Worm (Caenorhabditis elegans) whole organism, L4 larva: ENCODE measurements around the gene R04F11.2.

Experiments
- D1046.2 ChIP-seq: fragments of 200-800 bp; sonication (Bioruptor generic); IDR thresholded peaks from 2 replicates; pipeline ENCODE4 v1.3.6; 2022; ENCODE audit warnings: missing genetic modification characterization, missing compliant biosample characterization
- F37D6.2 ChIP-seq: sonication (generic microtip); optimal IDR thresholded peaks from 2 replicates; lab custom pipeline; 2016; ENCODE audit warnings: mild to moderate bottlenecking, missing genetic modification characterization, missing compliant biosample characterization
- F44E2.7 ChIP-seq: fragments of 200-800 bp; sonication (Bioruptor generic); IDR thresholded peaks from 2 replicates; pipeline ENCODE4 v2.1.2; 2022; ENCODE audit warnings: missing genetic modification characterization, missing compliant biosample characterization
- F49E8.2 ChIP-seq: sonication (generic microtip); optimal IDR thresholded peaks from 2 replicates; lab custom pipeline; 2016; ENCODE audit warnings: missing compliant biosample characterization, mild to moderate bottlenecking, missing genetic modification characterization, borderline replicate concordance
- T20F7.1 ChIP-seq: fragments of 200-800 bp; sonication (Bioruptor generic); optimal IDR thresholded peaks from 2 replicates; lab custom pipeline; 2018; ENCODE audit warnings: mild to moderate bottlenecking, missing genetic modification characterization, missing compliant biosample characterization
- Y105C5A.15 ChIP-seq: fragments of 200-800 bp; sonication (Bioruptor generic); IDR thresholded peaks from 2 replicates; pipeline ENCODE4 v1.3.6; 2022; ENCODE audit warnings: missing genetic modification characterization, missing compliant biosample characterization
- aha-1 ChIP-seq: fragments of 150-350 bp; peaks from one replicate; lab custom pipeline; 2014; ENCODE audit warnings: missing biosample characterization, missing genetic modification characterization
- aly-2 ChIP-seq: sonication (generic microtip); optimal IDR thresholded peaks from 2 replicates; lab custom pipeline; 2018; ENCODE audit warnings: missing biosample characterization, missing genetic modification characterization
- attf-4 ChIP-seq: sonication (generic microtip); optimal IDR thresholded peaks from 3 replicates; lab custom pipeline; 2017; ENCODE audit warnings: missing biosample characterization, missing genetic modification characterization
- ceh-28 ChIP-seq: fragments of 150-350 bp; optimal IDR thresholded peaks from 2 replicates; lab custom pipeline; 2014; ENCODE audit warnings: missing biosample characterization, missing genetic modification reagents, missing genetic modification characterization
- ceh-32 ChIP-seq: sonication (generic microtip); optimal IDR thresholded peaks from 2 replicates; lab custom pipeline; 2016; ENCODE audit warnings: mild to moderate bottlenecking, missing genetic modification characterization, missing compliant biosample characterization; ENCODE audit not compliant: poor library complexity
- ceh-62 ChIP-seq: sonication (generic microtip); optimal IDR thresholded peaks from 2 replicates; lab custom pipeline; 2017; ENCODE audit warnings: missing biosample characterization, missing genetic modification characterization
- ces-1 ChIP-seq: fragments of 150-350 bp; sonication (generic microtip); optimal IDR thresholded peaks from 4 replicates; lab custom pipeline; 2014; ENCODE audit warnings: missing biosample characterization, missing genetic modification reagents, missing genetic modification characterization
- dmd-6 ChIP-seq: fragments of 200-800 bp; sonication (Bioruptor generic); IDR thresholded peaks from 2 replicates; pipeline ENCODE4 v1.3.6; 2022; ENCODE audit warnings: missing genetic modification reagents, missing genetic modification characterization, missing compliant biosample characterization
- duxl-1 ChIP-seq: sonication (generic microtip); optimal IDR thresholded peaks from 2 replicates; lab custom pipeline; 2016; ENCODE audit warnings: mild to moderate bottlenecking, missing genetic modification characterization, moderate library complexity, missing compliant biosample characterization; ENCODE audit not compliant: poor library complexity
- egl-43 ChIP-seq: fragments of 200-800 bp; sonication (Bioruptor generic); IDR thresholded peaks from 2 replicates; pipeline ENCODE4 v1.3.6; 2022; ENCODE audit warnings: missing genetic modification reagents, missing genetic modification characterization, missing compliant biosample characterization
- fkh-10 ChIP-seq: fragments of 150-350 bp; optimal IDR thresholded peaks from 2 replicates; lab custom pipeline; 2014; ENCODE audit warnings: missing biosample characterization, missing genetic modification reagents, missing genetic modification characterization
- fos-1 ChIP-seq: fragments of 150-350 bp; optimal IDR thresholded peaks from 2 replicates; lab custom pipeline; 2014; ENCODE audit warnings: missing biosample characterization, missing genetic modification characterization
- gei-8 ChIP-seq: fragments of 200-800 bp; sonication (Bioruptor generic); optimal IDR thresholded peaks from 2 replicates; lab custom pipeline; 2018; ENCODE audit warnings: mild to moderate bottlenecking, missing genetic modification characterization, missing compliant biosample characterization
- hmg-1.1 ChIP-seq: fragments of 200-800 bp; sonication (Bioruptor generic); IDR thresholded peaks from 2 replicates; pipeline ENCODE4 v1.3.6; 2022; ENCODE audit warnings: missing genetic modification reagents, missing genetic modification characterization, missing compliant biosample characterization
- lin-38 ChIP-seq: fragments of 200-800 bp; sonication (Bioruptor generic); IDR thresholded peaks from 2 replicates; pipeline ENCODE4 v1.3.6; 2022; ENCODE audit warnings: missing genetic modification reagents, missing genetic modification characterization, missing compliant biosample characterization
- lir-3 ChIP-seq: sonication (generic microtip); optimal IDR thresholded peaks from 2 replicates; lab custom pipeline; 2016; ENCODE audit warnings: mild to moderate bottlenecking, missing genetic modification characterization, missing compliant biosample characterization
- lsy-2 ChIP-seq, 2 experiments: fragments of 150-350 bp in 1 of 2; sonication (generic microtip) in 1 of 2; optimal IDR thresholded peaks; 2 replicates each; lab custom pipeline; 2014 to 2017; ENCODE audit warnings: missing biosample characterization in 2 of 2, missing genetic modification characterization in 2 of 2
- madf-5 ChIP-seq, 2 experiments: fragments of 200-800 bp; sonication (Bioruptor generic); IDR thresholded peaks; 2 replicates each; pipeline ENCODE4 v1.3.6; 2022; ENCODE audit warnings: missing compliant biosample characterization in 2 of 2, missing genetic modification characterization in 2 of 2
- mdl-1 ChIP-seq, 2 experiments: fragments of 150-350 bp in 1 of 2; sonication (generic microtip) in 1 of 2; optimal IDR thresholded peaks; 2 replicates each; lab custom pipeline; 2014 to 2017; ENCODE audit warnings: missing biosample characterization in 2 of 2, missing genetic modification characterization in 2 of 2
- mes-2 ChIP-seq: sonication (generic microtip); optimal IDR thresholded peaks from 2 replicates; lab custom pipeline; 2016; ENCODE audit warnings: missing genotype, mild to moderate bottlenecking, missing genetic modification characterization, missing compliant biosample characterization; ENCODE audit not compliant: poor library complexity, severe bottlenecking
- mxl-3 ChIP-seq: fragments of 200-800 bp; sonication (Bioruptor generic); optimal IDR thresholded peaks from 2 replicates; lab custom pipeline; 2018; ENCODE audit warnings: mild to moderate bottlenecking, missing genetic modification characterization, missing compliant biosample characterization
- nhr-102 ChIP-seq: sonication (generic microtip); optimal IDR thresholded peaks from 2 replicates; lab custom pipeline; 2016; ENCODE audit warnings: mild to moderate bottlenecking, missing genetic modification characterization, moderate library complexity, missing compliant biosample characterization
- nhr-11 ChIP-seq: fragments of 150-350 bp; optimal IDR thresholded peaks from 2 replicates; lab custom pipeline; 2014; ENCODE audit warnings: missing biosample characterization, missing genetic modification characterization
- nhr-237 ChIP-seq: sonication (generic microtip); optimal IDR thresholded peaks from 2 replicates; lab custom pipeline; 2017; ENCODE audit warnings: missing biosample characterization, missing genetic modification characterization
- nhr-25 ChIP-seq: sonication (generic microtip); optimal IDR thresholded peaks from 2 replicates; lab custom pipeline; 2017; ENCODE audit warnings: missing genetic modification characterization, mild to moderate bottlenecking, missing compliant biosample characterization, antibody characterized with exemption, moderate library complexity, borderline replicate concordance; ENCODE audit not compliant: insufficient read depth
- nhr-28 ChIP-seq: fragments of 150-350 bp; optimal IDR thresholded peaks from 2 replicates; lab custom pipeline; 2014; ENCODE audit warnings: missing biosample characterization, missing genetic modification characterization
- nhr-41 ChIP-seq: fragments of 200-800 bp; sonication (Bioruptor generic); IDR thresholded peaks from 2 replicates; pipeline ENCODE4 v1.3.6; 2022; ENCODE audit warnings: missing genetic modification reagents, missing genetic modification characterization, missing compliant biosample characterization
- nhr-6 ChIP-seq: fragments of 150-350 bp; optimal IDR thresholded peaks from 2 replicates; lab custom pipeline; 2014; ENCODE audit warnings: missing biosample characterization, missing genetic modification characterization
- pqm-1 ChIP-seq: sonication (generic microtip); optimal IDR thresholded peaks from 2 replicates; lab custom pipeline; 2017; ENCODE audit warnings: missing biosample characterization, missing genetic modification characterization
- saeg-2 ChIP-seq: fragments of 200-800 bp; sonication (Bioruptor generic); IDR thresholded peaks from 2 replicates; pipeline ENCODE4 v1.3.6; 2022; ENCODE audit warnings: missing genetic modification reagents, missing genetic modification characterization, missing compliant biosample characterization
- sdz-12 ChIP-seq: fragments of 200-800 bp; sonication (Bioruptor generic); optimal IDR thresholded peaks from 2 replicates; lab custom pipeline; 2018; ENCODE audit warnings: mild to moderate bottlenecking, missing genetic modification characterization, missing compliant biosample characterization
- snpc-4 ChIP-seq: fragments of 150-350 bp; optimal IDR thresholded peaks from 2 replicates; lab custom pipeline; 2014; ENCODE audit warnings: missing biosample characterization, missing genetic modification characterization
- spr-3 ChIP-seq: fragments of 200-800 bp; sonication (Bioruptor generic); optimal IDR thresholded peaks from 2 replicates; lab custom pipeline; 2018; ENCODE audit warnings: mild to moderate bottlenecking, missing genetic modification characterization, missing compliant biosample characterization
- tag-97 ChIP-seq: fragments of 200-800 bp; sonication (Bioruptor generic); IDR thresholded peaks from 2 replicates; pipeline ENCODE4 v1.3.6; 2022; ENCODE audit warnings: missing genetic modification characterization, missing compliant biosample characterization
- unc-62 ChIP-seq, 3 experiments: fragments of 150-350 bp in 1 of 3; sonication (generic microtip); optimal IDR thresholded peaks in 2 of 3; peaks in 1 of 3; 1 replicate in 1 of 3; 2 replicates in 2 of 3; lab custom pipeline; 2014 to 2017; ENCODE audit warnings: missing biosample characterization in 3 of 3, missing genetic modification characterization in 3 of 3, missing genetic modification reagents in 3 of 3, missing genotype in 1 of 3
- zfp-2 ChIP-seq: sonication (generic microtip); optimal IDR thresholded peaks from 2 replicates; lab custom pipeline; 2016; ENCODE audit warnings: mild to moderate bottlenecking, missing genetic modification characterization, missing compliant biosample characterization

The R04F11.2 gene

DNA sequence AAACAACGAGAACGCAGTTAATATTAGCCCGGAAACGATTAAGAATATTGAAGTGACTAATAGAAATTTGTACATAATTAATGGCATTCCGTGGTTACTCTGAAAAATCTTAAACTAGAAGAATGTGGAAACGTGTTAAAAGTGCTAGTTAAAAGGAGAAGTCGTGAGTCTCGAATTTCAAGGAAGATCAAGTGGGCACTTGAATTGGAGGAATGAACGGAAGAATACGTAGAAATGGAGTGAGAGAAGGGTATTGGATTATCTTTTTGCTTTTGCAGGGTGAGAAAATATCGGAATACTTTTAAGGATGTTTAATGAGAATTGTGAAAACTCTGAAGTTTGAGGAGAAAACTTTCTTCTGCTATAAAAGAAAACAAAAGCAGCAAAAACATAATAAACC lies 7.9 kb upstream of the R04F11.2 start, which contains the start of gene hpo-30:
Gene hpo-30, minus strand, starts transcription at position 101 of the 400 bp plus-strand sequence.
- TF ChIP-seq lir-3 (no peak), pqm-1 (tag; lab: Kevin White, UChicago) (no peak), ceh-32 (no peak), saeg-2 (GFP tag; lab: Robert Waterston, UW) (no peak), madf-5 (GFP tag; IDR thresholded peaks at IDR 0.05; lab: Robert Waterston, UW) (no peak), attf-4 (tag; lab: Kevin White, UChicago) (no peak), F44E2.7 (GFP tag; lab: Robert Waterston, UW) (no peak), hmg-1.1 (GFP tag; lab: Robert Waterston, UW) (no peak), snpc-4 (tag; lab: Kevin White, UChicago) (no peak), ceh-62 (tag; lab: Kevin White, UChicago) (no peak), mxl-3 (GFP tag; lab: Kevin White, UChicago) (no peak)

DNA sequence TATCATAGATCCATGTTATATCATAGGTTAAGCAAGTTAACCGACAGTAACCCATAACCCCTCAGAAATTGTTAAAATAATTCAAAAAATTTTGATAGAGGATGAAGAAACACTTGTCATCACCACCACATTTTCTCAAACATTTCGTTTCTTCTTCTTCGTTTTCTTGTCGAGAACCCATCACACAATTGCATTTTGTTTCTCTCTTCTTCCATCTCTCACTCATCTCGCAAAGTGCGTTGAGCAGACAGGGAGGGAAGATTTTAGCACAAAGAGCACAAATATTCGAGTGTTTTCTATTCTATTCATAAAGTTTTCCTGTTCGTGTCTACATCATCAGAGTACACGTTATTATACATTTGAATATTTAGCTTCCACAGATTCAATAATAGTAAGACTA lies 3.8 kb upstream of the R04F11.2 start:
- peak; percentile 50 for TF ChIP-seq fkh-10 (GFP tag; lab: Kevin White, UChicago)
- no peak for TF ChIP-seq nhr-25
- TF ChIP-seq lsy-2 (tag; optimal IDR thresholded peaks at IDR 0.05; lab: Kevin White, UChicago) = peak in 1 of 2 experiments; percentile 34
- peak; percentile 18 for TF ChIP-seq ces-1
- TF ChIP-seq pqm-1 (tag; lab: Kevin White, UChicago) = no peak
- peak in 1 of 2 experiments; percentile 20 for TF ChIP-seq unc-62 (GFP tag; optimal IDR thresholded peaks at IDR 0.05 in 1 of 2; lab: Kevin White, UChicago)
- TF ChIP-seq unc-62 (tag; optimal IDR thresholded peaks at IDR 0.05; lab: Kevin White, UChicago) = no peak
- 0 out of 2 replicates have a peak, but pooled peaks have one; percentile 23 for TF ChIP-seq lin-38
- TF ChIP-seq, all 104 proteins: peak for 5

DNA sequence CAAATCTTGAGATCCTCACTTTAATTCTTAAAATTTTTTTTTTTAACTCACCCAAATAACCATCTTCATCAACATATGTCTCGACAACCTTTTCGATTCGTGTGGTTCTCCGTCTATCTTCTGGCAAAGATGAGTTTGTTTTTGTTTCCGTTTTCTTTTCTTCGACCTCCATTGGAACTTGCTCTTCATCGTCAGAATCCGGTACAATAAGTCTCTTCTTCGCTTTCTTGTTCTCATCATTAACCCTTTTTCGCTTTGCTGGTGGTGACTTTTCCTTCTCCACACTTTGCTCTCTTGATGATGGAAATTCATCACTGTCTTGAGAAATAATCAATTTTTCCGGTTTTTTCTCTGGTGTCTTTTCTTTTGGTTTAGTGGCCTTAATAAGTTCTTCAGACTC lies 2.1 kb upstream of the R04F11.2 start:
- TF ChIP-seq zfp-2 (tag; lab: Kevin White, UChicago) (no peak), tag-97 (GFP tag; lab: Robert Waterston, UW) (no peak), unc-62 (GFP tag; optimal IDR thresholded peaks at IDR 0.05 in 1 of 2; lab: Kevin White, UChicago) (peak in 1 of 2 experiments; percentile 98), unc-62 (tag; optimal IDR thresholded peaks at IDR 0.05; lab: Kevin White, UChicago) (no peak), aha-1 (tag; lab: Kevin White, UChicago) (peak; percentile 49), nhr-237 (tag; lab: Kevin White, UChicago) (no peak), spr-3 (GFP tag; lab: Kevin White, UChicago) (no peak), nhr-11 (tag; lab: Kevin White, UChicago) (no peak), mdl-1 (tag; optimal IDR thresholded peaks at IDR 0.05; lab: Kevin White, UChicago) (no peak), egl-43 (no peak)

DNA sequence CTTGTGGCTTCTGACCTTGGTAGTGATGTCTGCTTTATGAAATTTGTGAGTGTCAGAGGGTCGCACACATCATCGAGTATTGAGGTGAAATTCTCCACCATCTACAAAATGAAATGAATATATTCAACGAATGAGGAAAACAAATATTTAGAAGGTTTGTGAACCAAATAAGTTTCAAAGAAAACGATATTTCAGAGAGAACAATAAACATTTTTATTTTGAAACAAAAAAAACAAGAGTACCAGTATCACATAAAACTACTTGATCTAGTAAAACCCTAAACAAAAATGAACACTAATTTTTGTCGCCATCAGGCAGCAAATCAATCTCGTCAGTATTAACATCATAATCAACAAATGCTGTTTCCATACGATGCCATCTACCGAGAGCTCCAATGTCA lies 1.1 kb upstream of the R04F11.2 start, which contains the start of gene R04F11.3:
Gene R04F11.3, minus strand, starts transcription at position 101 of the 400 bp plus-strand sequence.
- TF ChIP-seq dmd-6 (no peak), F37D6.2 (no peak)
- TF ChIP-seq, all 104 proteins: peak for 0

DNA sequence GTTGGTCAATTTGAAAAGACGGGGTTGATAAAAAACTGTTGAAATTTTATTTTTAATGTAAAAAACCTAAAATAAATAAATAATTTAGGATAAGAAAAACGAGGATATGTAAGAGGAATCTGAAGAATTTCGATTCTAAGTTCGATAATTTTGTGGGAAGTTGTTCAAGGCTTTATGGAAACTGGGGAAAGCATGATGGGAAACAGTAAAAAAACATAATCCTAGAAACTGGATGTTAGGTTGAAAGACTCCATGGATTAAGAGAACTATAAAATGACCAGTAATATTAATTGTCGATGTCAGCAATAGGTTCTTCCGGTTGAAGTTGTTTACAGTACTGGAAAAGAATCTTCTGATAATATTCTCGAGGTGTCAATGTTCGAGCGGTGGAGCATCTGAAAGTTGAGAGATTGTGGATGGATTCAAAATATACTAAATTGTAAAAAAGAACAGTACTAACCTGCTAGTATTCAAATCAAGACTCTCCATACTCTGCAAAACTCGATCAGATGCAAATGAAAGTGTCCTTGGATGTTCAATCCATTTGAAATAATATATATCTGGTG lies 2.2 kb downstream of the R04F11.2 start:
- TF ChIP-seq duxl-1 (tag; lab: Kevin White, UChicago) (peak; percentile 64), ceh-32 (no peak), F49E8.2 (tag; lab: Kevin White, UChicago) (peak; percentile 2), mes-2 (peak; percentile 22), lsy-2 (tag; optimal IDR thresholded peaks at IDR 0.05; lab: Kevin White, UChicago) (peak in 1 of 2 experiments; percentile 29), aly-2 (tag; lab: Kevin White, UChicago) (no peak), nhr-11 (tag; lab: Kevin White, UChicago) (no peak), nhr-28 (tag; lab: Kevin White, UChicago) (no peak), gei-8 (peak; percentile 20), nhr-6 (no peak), nhr-102 (peak; percentile 45), nhr-41 (GFP tag; lab: Robert Waterston, UW) (no peak), ces-1 (no peak), D1046.2 (no peak), ceh-28 (tag; lab: Kevin White, UChicago) (no peak), fos-1 (no peak), lin-38 (0 out of 2 replicates have a peak, but pooled peaks have one; percentile 31), T20F7.1 (GFP tag; lab: Kevin White, UChicago) (no peak), Y105C5A.15 (GFP tag; lab: Robert Waterston, UW) (no peak), madf-5 (GFP tag; IDR thresholded peaks at IDR 0.05; lab: Robert Waterston, UW) (no peak), sdz-12 (GFP tag; lab: Kevin White, UChicago) (peak; percentile 10)
